Worm (Caenorhabditis elegans): ENCODE measurements around the gene F35B3.4.

DNA sequence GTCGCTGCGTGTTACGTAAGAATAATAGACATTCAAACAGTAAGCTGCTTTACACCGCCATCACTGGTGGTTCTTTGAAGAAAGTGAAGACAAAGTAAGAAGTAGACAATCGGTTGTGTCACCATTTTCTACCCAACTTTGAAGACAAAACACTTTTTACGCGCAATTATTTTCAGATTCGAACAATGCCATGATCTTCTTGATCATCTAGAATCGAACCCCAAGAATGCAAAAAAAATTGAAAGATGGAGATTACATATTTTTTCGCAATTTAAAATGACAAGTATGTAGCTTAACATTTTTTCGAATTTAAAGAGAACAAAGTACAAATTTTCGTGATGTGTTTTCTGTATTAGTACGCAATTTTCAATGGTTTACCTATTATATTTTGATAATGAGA, at the start of gene F35B3.4:
- TF ChIP-seq him-1 (tag; optimal IDR thresholded peaks at IDR 0.05), result no peak
- no peak for TF ChIP-seq dao-5 (tag; optimal IDR thresholded peaks at IDR 0.05)
- TF ChIP-seq W03F9.2 (tag; optimal IDR thresholded peaks at IDR 0.05), result no peak
